In the genomic region with DNA sequence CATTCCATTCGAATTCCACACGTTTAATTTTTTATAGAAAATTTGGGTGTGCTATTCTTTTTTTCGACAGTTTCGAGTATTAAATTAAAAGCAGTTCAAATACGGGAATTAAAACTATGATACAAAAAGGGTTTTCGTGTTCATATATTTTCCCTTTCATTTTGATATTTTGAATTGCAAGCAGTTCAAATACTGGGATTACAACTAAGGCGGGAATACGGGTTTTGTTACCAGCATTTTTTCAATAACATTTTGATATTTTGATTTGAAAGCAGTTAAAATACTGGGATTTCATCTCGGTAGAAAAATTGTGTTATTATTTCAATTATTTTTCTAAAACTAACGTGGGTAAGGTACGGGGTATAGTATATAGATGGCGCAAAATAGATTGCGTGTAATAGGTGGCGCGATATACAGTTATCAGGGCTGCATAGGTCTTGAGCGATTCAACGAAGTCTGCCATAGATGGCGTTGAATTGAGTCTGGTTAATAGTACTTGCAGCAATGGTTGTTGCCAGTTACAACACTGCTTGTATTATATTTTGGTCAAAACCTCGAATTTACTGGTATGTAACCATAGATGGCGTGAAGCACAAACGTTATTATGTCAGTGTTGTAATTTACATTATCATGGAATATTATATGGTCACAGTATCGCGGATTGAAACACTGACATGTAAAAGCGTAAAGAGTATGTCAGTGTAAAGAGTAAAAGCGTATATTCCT, we compare ENCODE assay signal across 3 fruit fly cellular contexts.
A peak's percentile ranks its signal among the peaks of the same experiment; 100 is the strongest.
TF ChIP-seq lines count a peak whose summit lies in the region.

No protein-coding gene starts in this region.

TF ChIP-seq in whole organism, embryonic, 481 proteins besides CTCF, POLR2A, EP300 and RAD21 (continued from another document and continues in another):
- TF ChIP-seq bcd (GFP tag; optimal IDR thresholded peaks at IDR 0.05; lab: Kevin White, UChicago) (peak; percentile 35), CG10147 (GFP tag; optimal IDR thresholded peaks at IDR 0.05; lab: Kevin White, UChicago) (peak; percentile 31), CG10979 (tag; optimal IDR thresholded peaks at IDR 0.05; lab: Kevin White, UChicago) (peak; percentile 63), phol (tag; optimal IDR thresholded peaks at IDR 0.05; lab: Kevin White, UChicago) (peak; percentile 45), Meics (GFP tag; optimal IDR thresholded peaks at IDR 0.05; lab: Kevin White, UChicago) (no peak), Myb (GFP tag; optimal IDR thresholded peaks at IDR 0.05; lab: Kevin White, UChicago) (peak; percentile 67), CG31224 (GFP tag; IDR thresholded peaks at IDR 0.05; lab: Robert Waterston, UW) (no peak), cad (GFP tag; optimal IDR thresholded peaks at IDR 0.05; lab: Kevin White, UChicago) (no peak), Dip2 (GFP tag; IDR thresholded peaks at IDR 0.05; lab: Robert Waterston, UW) (peak; percentile 100), da (GFP tag; optimal IDR thresholded peaks at IDR 0.05; lab: Kevin White, UChicago) (peak; percentile 47), CG4730 (GFP tag; IDR thresholded peaks at IDR 0.05; lab: Robert Waterston, UW) (peak; percentile 56), al (GFP tag; IDR thresholded peaks at IDR 0.05; lab: Robert Waterston, UW) (0 out of 2 replicates have a peak, but pooled peaks have one; percentile 31), Mad (GFP tag; optimal IDR thresholded peaks at IDR 0.05; lab: Kevin White, UChicago) (peak; percentile 44), ash1 (GFP tag; optimal IDR thresholded peaks at IDR 0.05; lab: Kevin White, UChicago) (peak; percentile 44), CG17328 (GFP tag; IDR thresholded peaks at IDR 0.05; lab: Robert Waterston, UW) (peak; percentile 66), CG18262 (tag; optimal IDR thresholded peaks at IDR 0.05; lab: Kevin White, UChicago) (peak; percentile 3), CG6272 (GFP tag; IDR thresholded peaks at IDR 0.05; lab: Robert Waterston, UW) (peak; percentile 63; the same call in 1 of the 2 replicates), kay (GFP tag; optimal IDR thresholded peaks at IDR 0.05; lab: Kevin White, UChicago) (no peak), CG16813 (GFP tag; IDR thresholded peaks at IDR 0.05; lab: Robert Waterston, UW; ENCODE audit: partially characterized antibody) (peak; percentile 67), org-1 (GFP tag; optimal IDR thresholded peaks at IDR 0.05; lab: Kevin White, UChicago) (no peak), HLH3B (GFP tag; IDR thresholded peaks at IDR 0.05; lab: Robert Waterston, UW) (peak; percentile 34; the same call in 1 of the 2 replicates), CG31365 (tag; optimal IDR thresholded peaks at IDR 0.05; lab: Kevin White, UChicago) (peak; percentile 100), CG2120 (GFP tag; optimal IDR thresholded peaks at IDR 0.05; lab: Kevin White, UChicago) (peak; percentile 69), CG16779 (GFP tag; IDR thresholded peaks at IDR 0.05; lab: Robert Waterston, UW) (peak; percentile 76), CG12744 (GFP tag; optimal IDR thresholded peaks at IDR 0.05; lab: Kevin White, UChicago) (peak; percentile 1), CG7987 (GFP tag; optimal IDR thresholded peaks at IDR 0.05; lab: Kevin White, UChicago) (peak; percentile 62), tgo (GFP tag; IDR thresholded peaks at IDR 0.05; lab: Robert Waterston, UW) (peak; percentile 51; the same call in 2 of the 3 replicates), MBD-R2 (GFP tag; IDR thresholded peaks at IDR 0.05; lab: Robert Waterston, UW) (no peak), btn (GFP tag; optimal IDR thresholded peaks at IDR 0.05; lab: Kevin White, UChicago) (no peak), MTF-1 (GFP tag; optimal IDR thresholded peaks at IDR 0.05; lab: Kevin White, UChicago; ENCODE audit: borderline replicate concordance) (peak; percentile 2), Xrp1 (GFP tag; IDR thresholded peaks at IDR 0.05; lab: Robert Waterston, UW) (0 out of 2 replicates have a peak, but pooled peaks have one; percentile 6), Neu2 (GFP tag; optimal IDR thresholded peaks at IDR 0.05; lab: Kevin White, UChicago; ENCODE audit: borderline replicate concordance) (peak; percentile 12), CG14050 (GFP tag; IDR thresholded peaks at IDR 0.05; lab: Robert Waterston, UW) (no peak), HLH54F (GFP tag; optimal IDR thresholded peaks at IDR 0.05; lab: Kevin White, UChicago) (peak; percentile 70), prd (optimal IDR thresholded peaks at IDR 0.05; lab: Kevin White, UChicago) (no peak), prd (GFP tag; IDR thresholded peaks at IDR 0.05; lab: Robert Waterston, UW) (peak; percentile 74), CoRest (tag; optimal IDR thresholded peaks at IDR 0.05; lab: Kevin White, UChicago) (peak; percentile 62), psq (GFP tag; optimal IDR thresholded peaks at IDR 0.05; lab: Kevin White, UChicago) (peak; percentile 6), Dek (tag; optimal IDR thresholded peaks at IDR 0.05; lab: Kevin White, UChicago) (peak; percentile 35)

TF ChIP-seq in whole organism, prepupa, 60 proteins besides CTCF, POLR2A, EP300 and RAD21 (continued from another document):
- TF ChIP-seq Hr4 (GFP tag; optimal IDR thresholded peaks at IDR 0.05; lab: Kevin White, UChicago), result peak; percentile 10
- TF ChIP-seq Smox (GFP tag; optimal IDR thresholded peaks at IDR 0.05; lab: Kevin White, UChicago), result no peak
- no peak for TF ChIP-seq CG34406 (GFP tag; optimal IDR thresholded peaks at IDR 0.05; lab: Kevin White, UChicago)
- peak; percentile 59 for TF ChIP-seq Blimp-1 (GFP tag; optimal IDR thresholded peaks at IDR 0.05; lab: Kevin White, UChicago)
- peak; percentile 8 for TF ChIP-seq dsx (GFP tag; optimal IDR thresholded peaks at IDR 0.05; lab: Kevin White, UChicago; ENCODE audit: poor library complexity, severe bottlenecking)
- peak; percentile 74 for TF ChIP-seq CG31627 (GFP tag; optimal IDR thresholded peaks at IDR 0.05; lab: Kevin White, UChicago)
- TF ChIP-seq Sox102F (GFP tag; optimal IDR thresholded peaks at IDR 0.05; lab: Kevin White, UChicago), result no peak
- TF ChIP-seq salr (GFP tag; optimal IDR thresholded peaks at IDR 0.05; lab: Kevin White, UChicago), result peak in 1 of 2 experiments; percentile 20
- TF ChIP-seq Eip78C (GFP tag; lab: Kevin White, UChicago), result peak; percentile 48
- TF ChIP-seq Hr38 (GFP tag; optimal IDR thresholded peaks at IDR 0.05; lab: Kevin White, UChicago), result no peak
- TF ChIP-seq CG11902 (GFP tag; optimal IDR thresholded peaks at IDR 0.05; lab: Kevin White, UChicago), result peak; percentile 28
- TF ChIP-seq topi (GFP tag; optimal IDR thresholded peaks at IDR 0.05; lab: Kevin White, UChicago), result peak; percentile 25
- no peak for TF ChIP-seq CG16779 (tag; optimal IDR thresholded peaks at IDR 0.05; lab: Kevin White, UChicago)

TF ChIP-seq in whole organism, wandering third instar larva, 38 proteins besides CTCF, POLR2A, EP300 and RAD21 (continued from another document):
- TF ChIP-seq Hr83 (GFP tag; optimal IDR thresholded peaks at IDR 0.05; lab: Kevin White, UChicago; ENCODE audit: poor library complexity, severe bottlenecking) (no peak), GATAd (GFP tag; optimal IDR thresholded peaks at IDR 0.05; lab: Kevin White, UChicago) (no peak), brk (GFP tag; optimal IDR thresholded peaks at IDR 0.05; lab: Kevin White, UChicago) (no peak), foxo (GFP tag; optimal IDR thresholded peaks at IDR 0.05; lab: Kevin White, UChicago) (peak in 1 of 2 experiments; percentile 75), Rel (GFP tag; optimal IDR thresholded peaks at IDR 0.05; lab: Kevin White, UChicago) (no peak), Rel (tag; optimal IDR thresholded peaks at IDR 0.05; lab: Kevin White, UChicago) (no peak)
